Fruit fly (Drosophila melanogaster): ENCODE data around the gene CG15219.

The CG15219 gene

DNA sequence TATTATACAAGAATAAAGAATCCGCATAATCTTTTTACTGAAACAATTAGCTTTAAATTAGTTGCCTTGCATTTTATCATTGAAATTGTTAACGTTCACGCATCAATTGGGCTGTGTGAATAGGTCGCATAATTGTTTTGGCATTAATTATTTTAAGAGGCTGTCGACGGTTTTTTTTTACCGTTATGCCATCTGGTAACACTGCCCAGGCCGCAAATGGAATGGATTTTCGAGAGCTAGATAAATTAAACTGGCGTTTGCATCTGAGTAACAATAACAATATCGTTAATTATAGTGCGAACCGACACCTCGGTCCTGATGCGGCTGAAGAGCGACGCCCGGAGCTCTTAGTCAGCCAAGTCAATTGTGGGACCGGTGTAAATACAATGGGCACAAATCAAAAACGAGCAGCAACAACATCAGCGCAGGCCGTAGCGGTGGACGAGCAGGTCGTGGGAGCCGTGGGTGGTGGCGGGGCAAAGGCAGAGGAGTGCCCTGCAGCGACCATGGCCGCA, 16.4 kb upstream of the CG15219 start (continued):
- TF ChIP-seq CG18619 (GFP tag; optimal IDR thresholded peaks at IDR 0.05): no peak
- TF ChIP-seq E2f1 (GFP tag; IDR thresholded peaks at IDR 0.05): no peak
- TF ChIP-seq lbe (GFP tag; optimal IDR thresholded peaks at IDR 0.05): no peak
- TF ChIP-seq CG10209 (GFP tag; optimal IDR thresholded peaks at IDR 0.05): no peak
- TF ChIP-seq corto (GFP tag; optimal IDR thresholded peaks at IDR 0.05): no peak
- no peak for TF ChIP-seq ac (GFP tag; optimal IDR thresholded peaks at IDR 0.05)
- no peak for TF ChIP-seq pros (GFP tag; optimal IDR thresholded peaks at IDR 0.05)
- TF ChIP-seq chif (GFP tag; optimal IDR thresholded peaks at IDR 0.05): peak in 1 of 2 experiments; percentile 7
- TF ChIP-seq toy (GFP tag; IDR thresholded peaks at IDR 0.05): no peak
- peak; percentile 9 for TF ChIP-seq CG30403 (GFP tag; optimal IDR thresholded peaks at IDR 0.05)
- no peak for TF ChIP-seq chm (GFP tag; IDR thresholded peaks at IDR 0.05)
- no peak for TF ChIP-seq CG5953 (GFP tag; IDR thresholded peaks at IDR 0.05)
- no peak for TF ChIP-seq D (optimal IDR thresholded peaks at IDR 0.05)
- TF ChIP-seq D (GFP tag; optimal IDR thresholded peaks at IDR 0.05): no peak
- TF ChIP-seq ro (GFP tag; IDR thresholded peaks at IDR 0.05): no peak
- TF ChIP-seq cwo (GFP tag; optimal IDR thresholded peaks at IDR 0.05): no peak
- no peak for TF ChIP-seq Rx (GFP tag; IDR thresholded peaks at IDR 0.05)
- TF ChIP-seq az2 (GFP tag; optimal IDR thresholded peaks at IDR 0.05): no peak
- TF ChIP-seq CG10147 (GFP tag; optimal IDR thresholded peaks at IDR 0.05): no peak
- TF ChIP-seq pzg (GFP tag; optimal IDR thresholded peaks at IDR 0.05): peak; percentile 73
- TF ChIP-seq Oli (tag; optimal IDR thresholded peaks at IDR 0.05): no peak
- no peak for TF ChIP-seq trh (GFP tag; optimal IDR thresholded peaks at IDR 0.05)
- no peak for TF ChIP-seq CG5245 (GFP tag; optimal IDR thresholded peaks at IDR 0.05)
- TF ChIP-seq Jarid2 (GFP tag; optimal IDR thresholded peaks at IDR 0.05): no peak
- no peak for TF ChIP-seq CG16779 (GFP tag; IDR thresholded peaks at IDR 0.05)
- no peak for TF ChIP-seq CG43689 (GFP tag; IDR thresholded peaks at IDR 0.05)
- TF ChIP-seq Dp (GFP tag; optimal IDR thresholded peaks at IDR 0.05): no peak
- TF ChIP-seq CG15696 (tag; optimal IDR thresholded peaks at IDR 0.05): no peak
- no peak for TF ChIP-seq CG9609 (GFP tag; optimal IDR thresholded peaks at IDR 0.05)
- TF ChIP-seq HmgD (GFP tag; optimal IDR thresholded peaks at IDR 0.05): peak; percentile 49
- no peak for TF ChIP-seq vnd (GFP tag; IDR thresholded peaks at IDR 0.05; ENCODE audit: partially characterized antibody)
- TF ChIP-seq CG42726 (GFP tag; IDR thresholded peaks at IDR 0.05; ENCODE audit: partially characterized antibody): no peak; the same call in none of the 2 replicates
- TF ChIP-seq CG12219 (GFP tag; optimal IDR thresholded peaks at IDR 0.05): no peak
- TF ChIP-seq her (GFP tag; optimal IDR thresholded peaks at IDR 0.05): no peak
- no peak for TF ChIP-seq cas (GFP tag; IDR thresholded peaks at IDR 0.05)
- TF ChIP-seq gt (GFP tag; IDR thresholded peaks at IDR 0.05): no peak
- peak in 1 of 2 experiments; percentile 59 for TF ChIP-seq Dfd (GFP tag; optimal IDR thresholded peaks at IDR 0.05)
- TF ChIP-seq CG18011 (GFP tag; optimal IDR thresholded peaks at IDR 0.05): no peak
- TF ChIP-seq Atf-2 (GFP tag; optimal IDR thresholded peaks at IDR 0.05): no peak
- TF ChIP-seq Ptx1 (GFP tag; IDR thresholded peaks at IDR 0.05): no peak
- TF ChIP-seq CG14441 (GFP tag; IDR thresholded peaks at IDR 0.05): no peak
- peak; percentile 25 for TF ChIP-seq NfI (GFP tag; optimal IDR thresholded peaks at IDR 0.05)
- TF ChIP-seq tna (GFP tag; IDR thresholded peaks at IDR 0.05; ENCODE audit: partially characterized antibody): no peak
- no peak for TF ChIP-seq Neu2 (GFP tag; optimal IDR thresholded peaks at IDR 0.05; ENCODE audit: borderline replicate concordance)
- no peak for TF ChIP-seq CG17328 (GFP tag; IDR thresholded peaks at IDR 0.05)
- TF ChIP-seq gce (GFP tag; IDR thresholded peaks at IDR 0.05): no peak
- TF ChIP-seq CG31441 (GFP tag; IDR thresholded peaks at IDR 0.05): 0 out of 2 replicates have a peak, but pooled peaks have one; percentile 11
- TF ChIP-seq onecut (GFP tag; IDR thresholded peaks at IDR 0.05): no peak
- TF ChIP-seq Doc3 (GFP tag; IDR thresholded peaks at IDR 0.05; ENCODE audit: partially characterized antibody): no peak
- TF ChIP-seq otp (GFP tag; IDR thresholded peaks at IDR 0.05): no peak
- TF ChIP-seq CG17568 (GFP tag; optimal IDR thresholded peaks at IDR 0.05): no peak
